Fruit fly (Drosophila melanogaster): ENCODE measurements around the gene tgy.

tgy gene

DNA sequence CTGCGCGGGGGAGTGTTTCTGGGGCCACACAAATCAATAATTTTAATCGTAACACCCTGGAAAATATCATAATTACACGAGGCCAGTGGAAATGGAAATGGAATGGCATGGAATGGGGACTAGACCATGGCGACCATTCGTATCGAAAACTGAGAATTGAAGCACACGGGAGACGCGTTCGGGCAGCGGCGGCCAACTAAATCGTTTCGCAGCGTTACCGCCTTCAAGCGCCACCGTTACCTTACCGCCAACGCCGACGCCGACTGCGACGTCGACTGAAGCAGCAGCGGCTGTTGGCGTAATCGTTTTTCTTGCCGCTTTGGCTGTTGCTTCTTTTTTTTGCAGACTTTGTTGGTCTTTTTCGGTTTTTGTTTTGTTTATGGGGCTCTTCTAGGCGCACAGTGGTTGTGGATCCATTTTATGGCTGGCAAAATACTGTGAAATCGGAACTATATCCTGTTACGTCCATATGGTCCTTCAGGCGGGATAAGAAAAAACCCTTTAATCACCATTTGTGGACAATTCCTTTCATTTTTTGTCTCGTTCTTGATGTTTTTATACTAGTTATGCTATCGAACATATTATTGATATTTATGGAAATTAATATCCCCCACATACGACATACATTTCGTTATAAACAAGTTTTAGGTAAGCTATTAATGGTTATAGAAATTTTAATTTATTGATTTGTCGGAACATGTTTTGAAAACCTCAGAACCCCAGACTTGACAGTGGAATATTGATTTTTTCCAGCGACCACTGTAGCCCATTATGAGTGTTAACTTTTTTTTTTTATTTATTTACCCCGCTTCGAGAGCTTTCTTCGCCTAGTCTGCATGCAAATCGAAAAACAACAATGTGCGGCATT is 38.3 kb upstream of the tgy start (continued):
- TF ChIP-seq CG3919 (GFP tag; optimal IDR thresholded peaks at IDR 0.05) = no peak
- TF ChIP-seq pdm3 (GFP tag; optimal IDR thresholded peaks at IDR 0.05) = peak; percentile 5
- peak; percentile 67 for TF ChIP-seq vri (GFP tag; optimal IDR thresholded peaks at IDR 0.05)
- no peak for TF ChIP-seq CG8632 (GFP tag; optimal IDR thresholded peaks at IDR 0.05)
- no peak for TF ChIP-seq CG6792 (GFP tag; optimal IDR thresholded peaks at IDR 0.05)
- TF ChIP-seq Eip78C (GFP tag) = peak; percentile 86
- no peak for TF ChIP-seq Blimp-1 (GFP tag; optimal IDR thresholded peaks at IDR 0.05)
- TF ChIP-seq CG11294 (GFP tag; IDR thresholded peaks at IDR 0.05) = no peak
- peak; percentile 67 for TF ChIP-seq eg (GFP tag; IDR thresholded peaks at IDR 0.05)
- no peak for TF ChIP-seq CG16779 (tag; optimal IDR thresholded peaks at IDR 0.05)
- TF ChIP-seq Hr39 (GFP tag; optimal IDR thresholded peaks at IDR 0.05) = peak; percentile 7
- peak; percentile 63 for TF ChIP-seq CG9139 (GFP tag; optimal IDR thresholded peaks at IDR 0.05)
- no peak for TF ChIP-seq dac (GFP tag; optimal IDR thresholded peaks at IDR 0.05)
- TF ChIP-seq dsx (GFP tag; optimal IDR thresholded peaks at IDR 0.05; ENCODE audit: poor library complexity, severe bottlenecking) = peak; percentile 49
- peak; percentile 40 for TF ChIP-seq CG6276 (GFP tag; optimal IDR thresholded peaks at IDR 0.05)
- TF ChIP-seq CG8119 (GFP tag; IDR thresholded peaks at IDR 0.05) = peak; percentile 35; the same call in 1 of the 3 replicates
- TF ChIP-seq salr (GFP tag; optimal IDR thresholded peaks at IDR 0.05) = peak in 1 of 2 experiments; percentile 18
- no peak for TF ChIP-seq cyc (GFP tag; optimal IDR thresholded peaks at IDR 0.05)
- no peak for TF ChIP-seq CG8319 (GFP tag; optimal IDR thresholded peaks at IDR 0.05)
- no peak for TF ChIP-seq CG11902 (GFP tag; optimal IDR thresholded peaks at IDR 0.05)
- no peak for TF ChIP-seq svp (GFP tag)
- TF ChIP-seq CG31627 (GFP tag; optimal IDR thresholded peaks at IDR 0.05) = no peak
- TF ChIP-seq CG4318 (GFP tag; optimal IDR thresholded peaks at IDR 0.05) = peak; percentile 21

DNA sequence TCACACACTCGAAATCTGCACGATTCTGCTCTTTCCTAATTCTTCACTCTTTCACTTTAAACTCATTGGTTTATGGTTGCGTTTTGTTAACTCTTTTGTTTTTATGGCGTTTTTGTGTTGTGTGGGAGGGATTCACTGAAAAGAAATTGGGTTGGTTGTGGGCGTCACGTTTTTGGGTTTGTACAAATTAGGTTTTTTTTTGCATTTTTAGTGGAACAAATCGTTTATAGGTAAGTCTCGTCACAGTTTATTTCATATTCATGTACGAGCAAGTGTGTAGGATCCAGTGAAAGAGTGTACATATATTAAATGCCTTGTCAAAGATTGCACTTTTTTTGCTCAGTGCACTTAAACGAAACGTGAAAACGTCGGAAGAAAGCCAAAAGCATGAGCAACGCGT is 37.6 kb upstream of the tgy start:
- TF ChIP-seq CG6808 (GFP tag; optimal IDR thresholded peaks at IDR 0.05) = no peak
- no peak for TF ChIP-seq CG1621 (tag; optimal IDR thresholded peaks at IDR 0.05)
- TF ChIP-seq CG15336 (GFP tag; IDR thresholded peaks at IDR 0.05) = no peak
- peak; percentile 68 for TF ChIP-seq Sox102F (GFP tag; optimal IDR thresholded peaks at IDR 0.05)
- TF ChIP-seq eg (GFP tag; IDR thresholded peaks at IDR 0.05) = no peak
- peak; percentile 62 for TF ChIP-seq topi (GFP tag; optimal IDR thresholded peaks at IDR 0.05)
- TF ChIP-seq fd85E (GFP tag; optimal IDR thresholded peaks at IDR 0.05) = no peak
- TF ChIP-seq CG9139 (GFP tag; optimal IDR thresholded peaks at IDR 0.05) = no peak
- no peak for TF ChIP-seq Lpt (GFP tag; optimal IDR thresholded peaks at IDR 0.05)
- no peak for TF ChIP-seq Blimp-1 (GFP tag; optimal IDR thresholded peaks at IDR 0.05)
- no peak for TF ChIP-seq Eip93F (GFP tag; optimal IDR thresholded peaks at IDR 0.05)
- peak; percentile 19 for TF ChIP-seq CG4318 (GFP tag; optimal IDR thresholded peaks at IDR 0.05)
- TF ChIP-seq Ets21C (GFP tag; optimal IDR thresholded peaks at IDR 0.05) = peak; percentile 65
- peak; percentile 52 for TF ChIP-seq cyc (GFP tag; optimal IDR thresholded peaks at IDR 0.05)
- no peak for TF ChIP-seq CG10669 (GFP tag; optimal IDR thresholded peaks at IDR 0.05)
- no peak for TF ChIP-seq CG8319 (GFP tag; optimal IDR thresholded peaks at IDR 0.05)
- TF ChIP-seq Met (GFP tag; optimal IDR thresholded peaks at IDR 0.05) = peak; percentile 75
- no peak for TF ChIP-seq ss (GFP tag; optimal IDR thresholded peaks at IDR 0.05)
- no peak for TF ChIP-seq CG11762 (GFP tag; optimal IDR thresholded peaks at IDR 0.05; ENCODE audit: insufficient read depth)
- TF ChIP-seq CG6276 (GFP tag; optimal IDR thresholded peaks at IDR 0.05) = no peak
- TF ChIP-seq Sox14 (GFP tag; optimal IDR thresholded peaks at IDR 0.05) = peak; percentile 49
- peak; percentile 22 for TF ChIP-seq net (GFP tag; optimal IDR thresholded peaks at IDR 0.05)
- TF ChIP-seq acj6 (GFP tag; optimal IDR thresholded peaks at IDR 0.05) = peak; percentile 47
- peak; percentile 44 for TF ChIP-seq pdm3 (GFP tag; optimal IDR thresholded peaks at IDR 0.05)
- no peak for TF ChIP-seq CG11294 (GFP tag; IDR thresholded peaks at IDR 0.05)
- TF ChIP-seq salr (GFP tag; optimal IDR thresholded peaks at IDR 0.05) = no peak
- TF ChIP-seq CG11902 (GFP tag; optimal IDR thresholded peaks at IDR 0.05) = peak; percentile 18
- no peak for TF ChIP-seq CG6163 (GFP tag; IDR thresholded peaks at IDR 0.05)
- TF ChIP-seq CG3919 (GFP tag; optimal IDR thresholded peaks at IDR 0.05) = no peak
- TF ChIP-seq Hr39 (GFP tag; optimal IDR thresholded peaks at IDR 0.05) = peak; percentile 73
- TF ChIP-seq Eip75B (GFP tag; optimal IDR thresholded peaks at IDR 0.05) = peak; percentile 40
- TF ChIP-seq Hr4 (GFP tag; optimal IDR thresholded peaks at IDR 0.05) = peak; percentile 39
- TF ChIP-seq Sox15 (GFP tag; optimal IDR thresholded peaks at IDR 0.05) = peak; percentile 45
- TF ChIP-seq CG32006 (GFP tag; optimal IDR thresholded peaks at IDR 0.05) = peak; percentile 41
- TF ChIP-seq dsx (GFP tag; optimal IDR thresholded peaks at IDR 0.05; ENCODE audit: poor library complexity, severe bottlenecking) = no peak
- TF ChIP-seq esn (GFP tag; optimal IDR thresholded peaks at IDR 0.05) = peak; percentile 79
- TF ChIP-seq Ets96B (tag; optimal IDR thresholded peaks at IDR 0.05) = no peak
- TF ChIP-seq CG10631 (GFP tag; optimal IDR thresholded peaks at IDR 0.05) = peak; percentile 46
